Worm (Caenorhabditis elegans): ENCODE results near the gene gpn-1.
A peak's percentile ranks its signal among the peaks of the same experiment; 100 is the strongest.

Gene gpn-1

DNA sequence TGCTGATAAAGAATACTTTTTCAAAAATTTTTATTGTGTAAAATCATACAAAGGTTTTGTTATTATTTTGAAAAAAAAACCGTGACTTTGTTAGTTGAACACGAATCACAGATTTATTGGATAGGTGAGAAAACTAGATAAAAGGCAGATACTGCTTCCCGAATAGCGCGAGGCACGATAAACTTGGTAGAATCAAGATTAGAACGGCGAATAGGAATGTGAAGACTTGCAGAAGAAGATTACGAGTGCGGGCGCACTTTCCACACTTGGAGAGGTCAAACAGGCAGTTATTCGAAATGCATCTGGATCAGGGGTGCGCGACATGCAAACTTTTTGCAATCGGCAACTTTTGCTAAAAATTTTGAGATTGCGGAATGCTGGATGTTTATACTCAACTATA lies 31.7 kb downstream of the gpn-1 start:
- TF ChIP-seq ceh-19 (GFP tag; optimal IDR thresholded peaks at IDR 0.05), result no peak

DNA sequence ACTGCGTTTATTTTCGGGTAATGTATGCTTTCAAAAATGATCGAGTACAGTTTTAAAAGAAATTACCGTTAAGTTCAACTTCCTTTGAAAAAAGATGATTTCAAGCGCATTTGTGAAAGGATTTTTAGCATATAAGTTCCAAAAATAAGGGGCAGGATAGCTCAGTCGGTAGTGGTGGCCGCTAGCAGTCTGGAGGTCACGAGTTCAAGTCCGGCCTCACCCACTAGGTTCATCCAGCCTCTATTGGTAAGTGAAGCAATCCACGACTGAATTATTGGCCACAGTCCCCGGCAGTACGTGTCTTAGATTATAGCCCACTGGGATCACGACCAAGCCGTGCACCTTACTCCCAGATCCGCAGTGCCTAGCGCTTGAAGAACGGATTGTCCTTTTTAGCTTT lies 35.5 kb downstream of the gpn-1 start:
- TF ChIP-seq mec-3 (tag; optimal IDR thresholded peaks at IDR 0.05; ENCODE audit: borderline replicate concordance), result no peak

DNA sequence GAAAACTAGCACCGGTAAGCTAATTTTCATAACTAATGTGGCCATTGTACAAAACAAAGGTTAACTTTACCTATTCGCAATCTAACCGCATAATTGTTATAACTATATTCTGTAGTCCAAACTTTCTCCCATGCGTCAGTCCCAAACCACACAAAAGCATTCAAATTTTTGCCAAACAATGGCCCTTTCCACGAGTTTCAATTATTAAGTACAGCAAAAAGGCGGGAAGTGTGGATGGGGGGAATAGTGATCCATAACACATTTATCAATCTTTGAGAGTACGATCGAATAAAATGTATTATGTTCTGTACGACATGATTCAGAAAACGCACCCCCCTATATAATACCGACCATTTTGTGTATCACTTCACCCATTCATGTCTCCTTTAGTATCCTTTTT lies 36.8 kb downstream of the gpn-1 start, which contains the start of gene ZK662.6:
TSS of gene ZK662.6 (plus strand) at position 301 of the 400 bp plus-strand sequence.
- TF ChIP-seq gmeb-2 (tag; optimal IDR thresholded peaks at IDR 0.05) (no peak), hlh-8 (tag; optimal IDR thresholded peaks at IDR 0.05) (no peak), ceh-24 (tag; optimal IDR thresholded peaks at IDR 0.05) (no peak), ahr-1 (tag; optimal IDR thresholded peaks at IDR 0.05) (no peak), Y22D7AL.16 (tag; optimal IDR thresholded peaks at IDR 0.05) (no peak), pax-1 (tag; optimal IDR thresholded peaks at IDR 0.05) (no peak), ceh-30 (tag; optimal IDR thresholded peaks at IDR 0.05) (no peak), pat-9 (tag; optimal IDR thresholded peaks at IDR 0.05) (no peak), fax-1 (tag; optimal IDR thresholded peaks at IDR 0.05) (no peak), odd-2 (tag; optimal IDR thresholded peaks at IDR 0.05) (no peak), pag-3 (tag; optimal IDR thresholded peaks at IDR 0.05; ENCODE audit: borderline replicate concordance) (no peak), ceh-22 (tag; optimal IDR thresholded peaks at IDR 0.05) (no peak), fkh-10 (GFP tag; optimal IDR thresholded peaks at IDR 0.05) (no peak), syd-9 (tag; optimal IDR thresholded peaks at IDR 0.05) (no peak), nfya-1 (tag; optimal IDR thresholded peaks at IDR 0.05) (no peak), pqm-1 (tag; optimal IDR thresholded peaks at IDR 0.05) (no peak), sox-4 (tag; optimal IDR thresholded peaks at IDR 0.05) (no peak), che-1 (tag; optimal IDR thresholded peaks at IDR 0.05) (no peak), sox-2 (GFP tag; IDR thresholded peaks at IDR 0.05) (no peak)

DNA sequence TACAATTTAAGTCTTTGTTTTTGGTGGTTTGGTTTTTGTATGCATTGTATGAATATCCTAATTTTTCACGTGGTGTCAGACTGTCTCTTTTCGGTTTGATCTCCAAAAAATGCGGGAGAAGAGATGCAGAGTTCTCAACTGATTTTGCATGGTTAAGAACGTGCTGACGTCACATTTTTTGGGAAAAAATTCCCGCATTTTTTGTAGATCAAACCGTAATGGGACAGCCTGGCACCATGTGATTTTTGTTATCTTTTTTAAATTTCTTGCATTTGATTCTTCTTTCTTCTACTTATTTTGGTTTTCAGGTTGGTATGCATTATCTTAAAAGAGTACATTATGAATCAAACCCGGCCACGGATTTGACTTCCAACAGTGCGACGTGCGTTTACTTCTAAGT lies 39.9 kb downstream of the gpn-1 start, which contains the start of gene ZK662.5:
TSS of gene ZK662.5 (plus strand) at position 301 of the 400 bp plus-strand sequence.
- TF ChIP-seq tbx-2 (tag; optimal IDR thresholded peaks at IDR 0.05), result no peak

DNA sequence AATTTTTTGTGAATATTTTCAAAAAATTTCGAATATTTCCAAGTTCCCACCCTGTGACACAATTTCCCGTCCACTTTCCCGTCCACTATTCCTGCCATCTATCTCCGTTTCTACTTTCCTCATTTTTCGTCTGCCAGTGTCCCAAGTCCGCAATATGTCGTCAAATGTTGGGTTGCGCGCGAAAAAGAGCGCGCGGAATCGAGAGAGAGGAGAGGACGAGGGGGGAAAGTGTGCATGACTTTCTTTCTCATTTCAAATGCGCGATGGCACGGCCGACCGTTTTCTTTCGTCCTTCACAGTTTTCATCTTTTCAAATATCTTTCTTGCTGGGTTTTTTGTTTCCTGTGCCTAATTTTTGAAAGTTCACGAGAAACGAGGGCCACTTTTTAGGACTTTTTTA lies 43.5 kb downstream of the gpn-1 start:
- TF ChIP-seq hlh-30 (tag; optimal IDR thresholded peaks at IDR 0.05; ENCODE audit: insufficient read depth) (peak; percentile 67), tbx-7 (tag; optimal IDR thresholded peaks at IDR 0.05) (no peak), ceh-14 (tag; optimal IDR thresholded peaks at IDR 0.05) (no peak), nhr-232 (tag; optimal IDR thresholded peaks at IDR 0.05) (no peak), gmeb-2 (tag; optimal IDR thresholded peaks at IDR 0.05) (no peak), ceh-24 (tag; optimal IDR thresholded peaks at IDR 0.05) (no peak), pag-3 (tag; optimal IDR thresholded peaks at IDR 0.05; ENCODE audit: borderline replicate concordance) (no peak), T23F11.4 (GFP tag; optimal IDR thresholded peaks at IDR 0.05) (no peak), ahr-1 (tag; optimal IDR thresholded peaks at IDR 0.05) (no peak), sdc-2 (tag; optimal IDR thresholded peaks at IDR 0.05) (peak; percentile 62), ceh-9 (tag; optimal IDR thresholded peaks at IDR 0.05) (no peak), mec-3 (tag; optimal IDR thresholded peaks at IDR 0.05; ENCODE audit: borderline replicate concordance) (no peak), hlh-13 (GFP tag; optimal IDR thresholded peaks at IDR 0.05) (no peak), nfya-1 (tag; optimal IDR thresholded peaks at IDR 0.05) (peak; percentile 54), tbx-2 (tag; optimal IDR thresholded peaks at IDR 0.05) (peak; percentile 2), hlh-6 (tag; optimal IDR thresholded peaks at IDR 0.05) (no peak), unc-3 (GFP tag; conservative IDR thresholded peaks at IDR 0.05) (no peak), unc-3 (tag; optimal IDR thresholded peaks at IDR 0.05) (no peak), C08G9.2 (tag; optimal IDR thresholded peaks at IDR 0.05) (no peak)
